Fruit fly (Drosophila melanogaster) whole organism, embryonic: Measurements from ENCODE around the gene CG42699.
A peak's percentile ranks its signal among the peaks of the same experiment; 100 is the strongest.

Experiments
- Ada2b ChIP-seq: fragments of 200-800 bp; sonication (Bioruptor generic); IDR thresholded peaks from 2 replicates; pipeline ENCODE4 v1.3.6; 2022; ENCODE audit warnings: missing biosample characterization, missing genetic modification characterization
- Asciz ChIP-seq: fragments of 200-800 bp; sonication (Bioruptor generic); optimal IDR thresholded peaks from 2 replicates; lab custom pipeline; 2017; ENCODE audit warnings: missing biosample characterization, mild to moderate bottlenecking, missing genetic modification characterization, missing genetic modification reagents
- Bdp1 ChIP-seq: fragments of 200-800 bp; sonication (Bioruptor generic); optimal IDR thresholded peaks from 3 replicates; lab custom pipeline; 2016; ENCODE audit warnings: missing biosample characterization, missing genetic modification characterization
- CG10147 ChIP-seq: fragments of 200-800 bp; sonication (Bioruptor generic); optimal IDR thresholded peaks from 2 replicates; lab custom pipeline; 2019; ENCODE audit warnings: missing biosample characterization, mild to moderate bottlenecking, missing genetic modification characterization, moderate library complexity
- CG10321 ChIP-seq: fragments of 200-800 bp; sonication (Bioruptor generic); IDR thresholded peaks from 2 replicates; pipeline ENCODE4 v1.3.6; 2022; ENCODE audit warnings: missing biosample characterization, missing genetic modification characterization
- CG1233 ChIP-seq: fragments of 200-800 bp; sonication (Bioruptor generic); optimal IDR thresholded peaks from 4 replicates; lab custom pipeline; 2018; ENCODE audit warnings: missing biosample characterization, mild to moderate bottlenecking, missing genetic modification characterization
- CG12391 ChIP-seq: fragments of 200-800 bp; sonication (Bioruptor generic); optimal IDR thresholded peaks from 3 replicates; lab custom pipeline; 2018; ENCODE audit warnings: missing biosample characterization, mild to moderate bottlenecking, missing genetic modification characterization, moderate library complexity
- CG12769 ChIP-seq: fragments of 200-800 bp; sonication (Bioruptor generic); optimal IDR thresholded peaks from 2 replicates; lab custom pipeline; 2019; ENCODE audit warnings: missing biosample characterization, mild to moderate bottlenecking, missing genetic modification characterization, moderate library complexity
- CG13894 ChIP-seq: fragments of 200-800 bp; sonication (Bioruptor generic); optimal IDR thresholded peaks from 3 replicates; lab custom pipeline; 2018; ENCODE audit warnings: missing biosample characterization, mild to moderate bottlenecking, missing genetic modification characterization, moderate library complexity
- CG14860 ChIP-seq: fragments of 200-800 bp; sonication (Bioruptor generic); IDR thresholded peaks from 3 replicates; pipeline ENCODE4 v1.3.6; 2022; ENCODE audit warnings: missing biosample characterization, missing genetic modification characterization; ENCODE audit not compliant: partially characterized antibody
- CG18476 ChIP-seq: fragments of 200-800 bp; sonication (Bioruptor generic); optimal IDR thresholded peaks from 2 replicates; lab custom pipeline; 2016; ENCODE audit warnings: missing biosample characterization, mild to moderate bottlenecking, missing genetic modification characterization
- CG18764 ChIP-seq: fragments of 200-800 bp; sonication (Bioruptor generic); optimal IDR thresholded peaks from 3 replicates; lab custom pipeline; 2016; ENCODE audit warnings: missing biosample characterization, missing genetic modification characterization
- CG32772 ChIP-seq: fragments of 200-800 bp; sonication (Bioruptor generic); IDR thresholded peaks from 2 replicates; pipeline ENCODE4 v1.3.6; 2022; ENCODE audit warnings: missing biosample characterization, missing genetic modification characterization
- CG3847 ChIP-seq: fragments of 200-800 bp; sonication (Bioruptor generic); IDR thresholded peaks from 2 replicates; pipeline ENCODE4 v1.3.6; 2022; ENCODE audit warnings: missing biosample characterization, missing genetic modification characterization
- CG4328 ChIP-seq: fragments of 200-800 bp; sonication (Bioruptor generic); optimal IDR thresholded peaks from 3 replicates; lab custom pipeline; 2017; ENCODE audit warnings: missing biosample characterization, missing genetic modification reagents, missing genetic modification characterization
- CG43689 ChIP-seq: fragments of 200-800 bp; sonication (Bioruptor generic); IDR thresholded peaks from 2 replicates; pipeline ENCODE4 v1.3.6; 2022; ENCODE audit warnings: missing biosample characterization, missing genetic modification characterization
- CG4617 ChIP-seq: fragments of 200-800 bp; sonication (Bioruptor generic); optimal IDR thresholded peaks from 3 replicates; lab custom pipeline; 2016; ENCODE audit warnings: missing biosample characterization, missing genetic modification characterization, borderline replicate concordance
- CG5245 ChIP-seq: fragments of 200-800 bp; sonication (Bioruptor generic); optimal IDR thresholded peaks from 3 replicates; lab custom pipeline; 2016; ENCODE audit warnings: missing biosample characterization, missing genetic modification characterization
- CG6654 ChIP-seq: fragments of 200-800 bp; sonication (Bioruptor generic); optimal IDR thresholded peaks from 2 replicates; lab custom pipeline; 2017; ENCODE audit warnings: missing biosample characterization, mild to moderate bottlenecking, missing genetic modification characterization
- CG6765 ChIP-seq: fragments of 200-800 bp; sonication (Bioruptor generic); optimal IDR thresholded peaks from 3 replicates; lab custom pipeline; 2017; ENCODE audit warnings: missing biosample characterization, mild to moderate bottlenecking, missing genetic modification characterization
- CG6854 ChIP-seq: fragments of 200-800 bp; sonication (Bioruptor generic); optimal IDR thresholded peaks from 3 replicates; lab custom pipeline; 2017; ENCODE audit warnings: missing biosample characterization, mild to moderate bottlenecking, missing genetic modification characterization
- CG8765 ChIP-seq: fragments of 200-800 bp; sonication (Bioruptor generic); IDR thresholded peaks from 2 replicates; pipeline ENCODE4 v1.3.6; 2022; ENCODE audit warnings: missing biosample characterization, missing genetic modification characterization
- CG8924 ChIP-seq: fragments of 200-800 bp; optimal IDR thresholded peaks from 3 replicates; lab custom pipeline; 2019; ENCODE audit warnings: missing biosample characterization, mild to moderate bottlenecking, missing genetic modification characterization, moderate library complexity
- CG8944 ChIP-seq: fragments of 200-800 bp; sonication (Bioruptor generic); optimal IDR thresholded peaks from 3 replicates; lab custom pipeline; 2016; ENCODE audit warnings: missing biosample characterization, missing genetic modification characterization
- CG9215 ChIP-seq: fragments of 200-800 bp; sonication (Bioruptor generic); IDR thresholded peaks from 2 replicates; pipeline ENCODE4 v1.3.6; 2022; ENCODE audit warnings: missing biosample characterization, missing genetic modification characterization
- Chrac-16 ChIP-seq: fragments of 200-800 bp; sonication (Bioruptor generic); optimal IDR thresholded peaks from 3 replicates; lab custom pipeline; 2016; ENCODE audit warnings: missing biosample characterization, missing genetic modification characterization
- Dip2 ChIP-seq: fragments of 200-800 bp; sonication (Bioruptor generic); IDR thresholded peaks from 2 replicates; pipeline ENCODE4 v1.3.6; 2022; ENCODE audit warnings: missing biosample characterization, missing genetic modification characterization
- HLHmδ ChIP-seq: fragments of 200-800 bp; sonication (Bioruptor generic); optimal IDR thresholded peaks from 2 replicates; lab custom pipeline; 2018; ENCODE audit warnings: missing biosample characterization, mild to moderate bottlenecking, missing genetic modification characterization, moderate library complexity
- Hr51 ChIP-seq, 2 experiments: fragments of 200-800 bp; sonication (Bioruptor generic); optimal IDR thresholded peaks; 2 replicates in 1 of 2; 3 replicates in 1 of 2; lab custom pipeline; 2016 to 2018; ENCODE audit warnings: missing biosample characterization in 2 of 2, missing genetic modification characterization in 2 of 2, mild to moderate bottlenecking in 1 of 2, moderate library complexity in 1 of 2
- Kr ChIP-seq: fragments of 200-800 bp; sonication (Bioruptor generic); optimal IDR thresholded peaks from 2 replicates; lab custom pipeline; 2017; ENCODE audit warnings: missing biosample characterization, mild to moderate bottlenecking, missing genetic modification characterization
- Meics ChIP-seq: fragments of 200-800 bp; sonication (Bioruptor generic); optimal IDR thresholded peaks from 2 replicates; lab custom pipeline; 2017; ENCODE audit warnings: missing biosample characterization, mild to moderate bottlenecking, missing genetic modification characterization
- Optix ChIP-seq: fragments of 200-800 bp; sonication (Bioruptor generic); IDR thresholded peaks from 3 replicates; pipeline ENCODE4 v1.3.6; 2022; ENCODE audit warnings: missing biosample characterization, missing genetic modification characterization
- Sin3A ChIP-seq: fragments of >200 bp; optimal IDR thresholded peaks from 2 replicates; lab custom pipeline; 2018
- Spps ChIP-seq: fragments of 200-800 bp; sonication (Bioruptor generic); optimal IDR thresholded peaks from 2 replicates; lab custom pipeline; 2018; ENCODE audit warnings: missing biosample characterization, mild to moderate bottlenecking, missing genetic modification characterization
- Usf ChIP-seq: fragments of 200-800 bp; sonication (Bioruptor generic); optimal IDR thresholded peaks from 2 replicates; lab custom pipeline; 2017; ENCODE audit warnings: missing genotype, missing biosample characterization, missing genetic modification characterization
- amos ChIP-seq: fragments of 200-800 bp; sonication (Bioruptor generic); IDR thresholded peaks from 2 replicates; pipeline ENCODE4 v1.3.6; 2022; ENCODE audit warnings: missing biosample characterization, missing genetic modification characterization; ENCODE audit not compliant: partially characterized antibody
- aop ChIP-seq: fragments of 200-800 bp; sonication (Bioruptor generic); IDR thresholded peaks from 2 replicates; pipeline ENCODE4 v1.3.6; 2022; ENCODE audit warnings: missing biosample characterization, missing genetic modification characterization
- ara ChIP-seq: fragments of 200-800 bp; sonication (Bioruptor generic); IDR thresholded peaks from 2 replicates; pipeline ENCODE4 v1.3.6; 2022; ENCODE audit warnings: missing biosample characterization, missing genetic modification characterization
- chif ChIP-seq, 2 experiments: fragments of 200-800 bp; sonication (Bioruptor generic); optimal IDR thresholded peaks; 3 replicates each; lab custom pipeline; 2016; ENCODE audit warnings: missing biosample characterization in 2 of 2, missing genetic modification characterization in 2 of 2
- crc ChIP-seq: fragments of 200-800 bp; sonication (Bioruptor generic); optimal IDR thresholded peaks from 2 replicates; lab custom pipeline; 2016; ENCODE audit warnings: missing biosample characterization, missing genetic modification characterization
- crp ChIP-seq, 2 experiments: fragments of 200-800 bp; sonication (Bioruptor generic); optimal IDR thresholded peaks; 2 replicates in 1 of 2; 3 replicates in 1 of 2; lab custom pipeline; 2017; ENCODE audit warnings: missing biosample characterization in 2 of 2, missing genetic modification characterization in 2 of 2, mild to moderate bottlenecking in 1 of 2, moderate library complexity in 1 of 2
- gcm ChIP-seq: fragments of 200-800 bp; sonication (Bioruptor generic); optimal IDR thresholded peaks from 2 replicates; lab custom pipeline; 2019; ENCODE audit warnings: missing biosample characterization, mild to moderate bottlenecking, missing genetic modification characterization, moderate library complexity
- gsb-n ChIP-seq: fragments of 200-800 bp; sonication (Bioruptor generic); optimal IDR thresholded peaks from 3 replicates; lab custom pipeline; 2018; ENCODE audit warnings: missing biosample characterization, mild to moderate bottlenecking, missing genetic modification characterization
- ham ChIP-seq: fragments of 200-800 bp; sonication (Bioruptor generic); IDR thresholded peaks from 2 replicates; pipeline ENCODE4 v1.3.6; 2022; ENCODE audit warnings: missing biosample characterization, missing genetic modification characterization
- hkb ChIP-seq, 2 experiments: fragments of 200-800 bp in 1 of 2; fragments of >200 bp in 1 of 2; sonication (Bioruptor generic) in 1 of 2; IDR thresholded peaks in 1 of 2; optimal IDR thresholded peaks in 1 of 2; 2 replicates each; pipeline versions ENCODE4 v1.3.6 to Lab custom; 2017 to 2022; ENCODE audit warnings: missing biosample characterization in 1 of 2, missing genetic modification characterization in 1 of 2
- insv ChIP-seq, 2 experiments: fragments of 200-800 bp; sonication (Bioruptor generic); optimal IDR thresholded peaks; 3 replicates each; lab custom pipeline; 2016 to 2018; ENCODE audit warnings: missing biosample characterization in 2 of 2, missing genetic modification characterization in 2 of 2
- maf-S ChIP-seq: fragments of 200-800 bp; sonication (Bioruptor generic); optimal IDR thresholded peaks from 2 replicates; lab custom pipeline; 2016; ENCODE audit warnings: missing biosample characterization, missing genetic modification characterization
- peb ChIP-seq: fragments of 200-800 bp; sonication (Bioruptor generic); IDR thresholded peaks from 2 replicates; pipeline ENCODE4 v1.3.6; 2022; ENCODE audit warnings: missing biosample characterization, missing genetic modification characterization
- pzg ChIP-seq: fragments of 200-800 bp; sonication (Bioruptor generic); optimal IDR thresholded peaks from 3 replicates; lab custom pipeline; 2018; ENCODE audit warnings: missing biosample characterization, mild to moderate bottlenecking, missing genetic modification characterization, moderate library complexity
- tna ChIP-seq: fragments of 200-800 bp; sonication (Bioruptor generic); IDR thresholded peaks from 2 replicates; pipeline ENCODE4 v1.3.6; 2022; ENCODE audit warnings: missing biosample characterization, missing genetic modification characterization; ENCODE audit not compliant: partially characterized antibody
- tup ChIP-seq: fragments of 200-800 bp; sonication (Bioruptor generic); optimal IDR thresholded peaks from 2 replicates; lab custom pipeline; 2016; ENCODE audit warnings: missing biosample characterization, mild to moderate bottlenecking, missing genetic modification characterization, moderate library complexity

The CG42699 gene

DNA sequence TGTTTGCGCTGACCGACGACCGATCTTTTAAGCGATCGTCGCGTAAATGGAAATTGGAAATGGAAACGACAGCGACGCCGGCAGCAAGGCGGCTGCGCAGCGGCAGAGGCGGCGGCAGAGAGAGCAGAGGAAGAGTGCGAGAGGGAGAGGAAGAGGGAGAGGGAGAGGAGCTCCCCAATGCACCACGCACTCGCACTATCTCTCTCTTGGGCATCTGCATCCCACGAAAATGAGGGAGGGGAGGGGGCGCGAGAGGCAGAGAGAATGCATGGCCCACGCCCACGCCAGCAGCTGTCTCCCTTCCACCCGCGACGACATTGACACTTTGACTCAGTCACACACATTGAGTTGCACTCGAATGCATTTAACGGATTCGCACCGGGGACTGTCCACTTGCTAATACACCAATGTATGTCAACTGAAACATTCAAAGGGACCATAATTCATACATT is 6.4 kb downstream of the CG42699 start, which contains the start of gene CG3097 (continued):
- TF ChIP-seq insv (GFP tag; optimal IDR thresholded peaks at IDR 0.05; lab: Kevin White, UChicago) (no peak), Hr51 (GFP tag; optimal IDR thresholded peaks at IDR 0.05; lab: Kevin White, UChicago) (no peak), CG6654 (GFP tag; lab: Kevin White, UChicago) (no peak), CG1233 (GFP tag; lab: Kevin White, UChicago) (no peak), pzg (GFP tag; lab: Kevin White, UChicago) (no peak), tup (GFP tag; lab: Kevin White, UChicago) (no peak), Ada2b (GFP tag; lab: Robert Waterston, UW) (no peak), CG3847 (GFP tag; lab: Robert Waterston, UW) (no peak), Optix (no peak), Bdp1 (no peak), gcm (no peak), crp (GFP tag; optimal IDR thresholded peaks at IDR 0.05; lab: Kevin White, UChicago) (no peak), Sin3A (lab: Kevin White, UChicago) (no peak), hkb (optimal IDR thresholded peaks at IDR 0.05; lab: Kevin White, UChicago) (no peak), hkb (GFP tag; IDR thresholded peaks at IDR 0.05; lab: Robert Waterston, UW) (no peak), CG6854 (GFP tag; lab: Kevin White, UChicago) (no peak), Kr (GFP tag; lab: Kevin White, UChicago) (no peak), maf-S (GFP tag; lab: Kevin White, UChicago) (no peak), CG4617 (GFP tag; lab: Kevin White, UChicago) (no peak), CG18764 (GFP tag; lab: Kevin White, UChicago) (no peak), CG8924 (no peak), CG10321 (GFP tag; lab: Robert Waterston, UW) (peak; percentile 85), CG43689 (GFP tag; lab: Robert Waterston, UW) (no peak), HLHmδ (GFP tag; lab: Kevin White, UChicago) (peak; percentile 52), Spps (tag; lab: Kevin White, UChicago) (no peak), Dip2 (GFP tag; lab: Robert Waterston, UW) (no peak), CG12769 (no peak), Asciz (no peak), CG14860 (no peak), Chrac-16 (GFP tag; lab: Kevin White, UChicago) (no peak), CG5245 (GFP tag; lab: Kevin White, UChicago) (no peak), CG6765 (GFP tag; lab: Kevin White, UChicago) (no peak), CG8944 (GFP tag; lab: Kevin White, UChicago) (no peak), amos (GFP tag; lab: Robert Waterston, UW) (peak; percentile 13; the same call in 1 of the 2 replicates), CG13894 (tag; lab: Kevin White, UChicago) (no peak), aop (peak; percentile 51; the same call in 1 of the 2 replicates), CG12391 (no peak), peb (GFP tag; lab: Robert Waterston, UW) (no peak), ham (GFP tag; lab: Robert Waterston, UW) (no peak), tna (GFP tag; lab: Robert Waterston, UW) (no peak), CG10147 (GFP tag; lab: Kevin White, UChicago) (no peak), ara (GFP tag; lab: Robert Waterston, UW) (no peak), Usf (no peak), crc (GFP tag; lab: Kevin White, UChicago) (no peak), CG18476 (GFP tag; lab: Kevin White, UChicago) (no peak), CG9215 (GFP tag; lab: Robert Waterston, UW) (no peak), CG8765 (no peak), chif (GFP tag; optimal IDR thresholded peaks at IDR 0.05; lab: Kevin White, UChicago) (no peak), gsb-n (tag; lab: Kevin White, UChicago) (peak; percentile 7), Meics (GFP tag; lab: Kevin White, UChicago) (no peak), CG32772 (no peak), CG4328 (no peak)
